Worm (Caenorhabditis elegans): ENCODE measurements around the gene srsx-40.

Gene srsx-40

DNA sequence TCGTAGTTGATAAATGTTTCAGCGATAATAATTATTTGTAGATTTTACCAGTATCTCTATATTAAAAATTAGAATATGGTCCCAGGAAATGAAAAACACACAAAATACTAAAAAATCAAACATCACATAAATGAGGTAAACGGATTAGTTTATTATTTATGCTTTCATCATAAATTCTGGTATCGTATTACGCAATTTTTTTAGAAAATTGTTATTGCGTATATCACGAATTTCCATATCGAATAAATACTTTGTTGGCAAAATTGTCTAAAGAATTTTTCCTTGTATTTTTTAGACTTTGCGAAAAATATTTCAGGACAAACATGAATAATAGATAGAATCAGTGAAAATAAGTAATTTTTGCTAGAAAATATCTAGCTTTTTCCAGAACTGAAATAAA, 22.8 kb upstream of the srsx-40 start:
- TF ChIP-seq ets-5 (GFP tag; IDR thresholded peaks at IDR 0.05) (no peak), unc-62 (GFP tag; optimal IDR thresholded peaks at IDR 0.05) (no peak), C16A3.4 (tag; optimal IDR thresholded peaks at IDR 0.05) (no peak), ztf-11 (tag; optimal IDR thresholded peaks at IDR 0.05) (no peak), hlh-4 (tag; optimal IDR thresholded peaks at IDR 0.05) (no peak), tbx-2 (tag; optimal IDR thresholded peaks at IDR 0.05) (no peak), nhr-47 (tag; optimal IDR thresholded peaks at IDR 0.05) (no peak), sox-4 (tag; optimal IDR thresholded peaks at IDR 0.05) (no peak), lin-14 (GFP tag; optimal IDR thresholded peaks at IDR 0.05) (no peak), nhr-28 (tag; optimal IDR thresholded peaks at IDR 0.05) (no peak), efl-3 (GFP tag; optimal IDR thresholded peaks at IDR 0.05) (no peak), lin-35 (GFP tag; optimal IDR thresholded peaks at IDR 0.05) (no peak), aha-1 (tag; optimal IDR thresholded peaks at IDR 0.05) (no peak), grh-1 (GFP tag; IDR thresholded peaks at IDR 0.05) (no peak), egl-27 (tag; optimal IDR thresholded peaks at IDR 0.05) (no peak)

- TF ChIP-seq dpl-1 (GFP tag; optimal IDR thresholded peaks at IDR 0.05) (no peak), nhr-85 (tag) (no peak), lsy-2 (tag; optimal IDR thresholded peaks at IDR 0.05) (no peak), nhr-71 (tag; optimal IDR thresholded peaks at IDR 0.05) (no peak), grh-1 (GFP tag; IDR thresholded peaks at IDR 0.05) (no peak), vab-15 (tag; optimal IDR thresholded peaks at IDR 0.05) (no peak), isw-1 (GFP tag; IDR thresholded peaks at IDR 0.05) (no peak), hlh-17 (GFP tag; optimal IDR thresholded peaks at IDR 0.05; ENCODE audit: borderline replicate concordance) (no peak), ztf-4 (tag; optimal IDR thresholded peaks at IDR 0.05) (no peak), ztf-11 (tag; optimal IDR thresholded peaks at IDR 0.05) (no peak), lin-13 (GFP tag; optimal IDR thresholded peaks at IDR 0.05) (no peak)
Measured at ce11 chrV:7723967-7724544, 20.6 kb upstream of the srsx-40 start, which contains the start of the genes ZK105.6 and ZK105.8. TSS of gene ZK105.6 (minus strand) at chrV:7724067. TSS of gene ZK105.8 (plus strand) at chrV:7724494.

ce11 chrV:7721945-7722344, 18.5 kb upstream of the srsx-40 start, which contains the start of gene ZK105.14:
TSS of gene ZK105.14 (minus strand) at chrV:7722045.
- TF ChIP-seq Y116A8C.19 (tag; optimal IDR thresholded peaks at IDR 0.05; ENCODE audit: borderline replicate concordance) (no peak), unc-98 (GFP tag; IDR thresholded peaks at IDR 0.05) (no peak), nhr-76 (tag; optimal IDR thresholded peaks at IDR 0.05) (no peak), lsy-2 (tag; optimal IDR thresholded peaks at IDR 0.05) (no peak), xbp-1 (tag; optimal IDR thresholded peaks at IDR 0.05) (no peak), tbx-2 (tag; optimal IDR thresholded peaks at IDR 0.05) (no peak), nhr-85 (tag) (no peak), swsn-7 (tag; optimal IDR thresholded peaks at IDR 0.05) (no peak), sox-4 (tag; optimal IDR thresholded peaks at IDR 0.05) (no peak), hpl-2 (GFP tag; optimal IDR thresholded peaks at IDR 0.05) (no peak), nhr-71 (tag; optimal IDR thresholded peaks at IDR 0.05) (no peak), efl-1 (optimal IDR thresholded peaks at IDR 0.05) (no peak), efl-1 (GFP tag; optimal IDR thresholded peaks at IDR 0.05 in 1 of 2) (no peak), ceh-88 (GFP tag; IDR thresholded peaks at IDR 0.05) (no peak), egl-27 (tag; optimal IDR thresholded peaks at IDR 0.05) (no peak), lin-13 (GFP tag; optimal IDR thresholded peaks at IDR 0.05) (no peak), mab-9 (GFP tag; IDR thresholded peaks at IDR 0.05) (no peak), ztf-4 (tag; optimal IDR thresholded peaks at IDR 0.05) (no peak), C34B4.2 (tag; optimal IDR thresholded peaks at IDR 0.05) (no peak), grh-1 (GFP tag; IDR thresholded peaks at IDR 0.05) (no peak)

- no peak for TF ChIP-seq ceh-8 (GFP tag; optimal IDR thresholded peaks at IDR 0.05)
- no peak for TF ChIP-seq skn-1 (tag; optimal IDR thresholded peaks at IDR 0.05)
Measured at ce11 chrV:7717629-7718028, 14.2 kb upstream of the srsx-40 start, which contains the start of gene ZK105.5. TSS of gene ZK105.5 (minus strand) at chrV:7717729.
